Fruit fly (Drosophila melanogaster) whole organism, wandering third instar larva: ENCODE measurements around the gene CG31808.

Experiments
- Abd-B ChIP-seq: fragments of >200 bp; optimal IDR thresholded peaks from 2 replicates; lab custom pipeline; 2017; ENCODE audit warnings: missing biosample characterization, missing genetic modification characterization
- Dif ChIP-seq: fragments of 200-275, 200-300 bp; sonication (Bioruptor generic); optimal IDR thresholded peaks from 2 replicates; lab custom pipeline; 2018; ENCODE audit warnings: missing biosample characterization, missing genetic modification characterization; ENCODE audit not compliant: partially characterized antibody
- Hr78 ChIP-seq: fragments of >200 bp; optimal IDR thresholded peaks from 2 replicates; lab custom pipeline; 2017; ENCODE audit warnings: missing biosample characterization, missing genetic modification characterization
- N ChIP-seq: fragments of >200 bp; optimal IDR thresholded peaks from 2 replicates; lab custom pipeline; 2018; ENCODE audit warnings: missing biosample characterization, missing external identifiers, missing genetic modification characterization
- OdsH ChIP-seq: fragments of 200-800 bp; sonication (Bioruptor generic); optimal IDR thresholded peaks from 2 replicates; lab custom pipeline; 2016; ENCODE audit warnings: missing biosample characterization, mild to moderate bottlenecking, missing genetic modification characterization
- brk ChIP-seq: fragments of 200-800 bp; sonication (Bioruptor generic); optimal IDR thresholded peaks from 2 replicates; lab custom pipeline; 2016; ENCODE audit warnings: missing biosample characterization, mild to moderate bottlenecking, missing genetic modification characterization
- dmrt93B ChIP-seq: fragments of 200-800 bp; sonication (Bioruptor generic); optimal IDR thresholded peaks from 2 replicates; lab custom pipeline; 2018; ENCODE audit warnings: missing biosample characterization, mild to moderate bottlenecking, missing genetic modification characterization
- h ChIP-seq: fragments of 200-800 bp; sonication (Bioruptor generic); optimal IDR thresholded peaks from 3 replicates; lab custom pipeline; 2016; ENCODE audit warnings: missing biosample characterization, mild to moderate bottlenecking, missing genetic modification characterization

dm6 chr2L:16706882-16707775, 8.9 kb downstream of the CG31808 start:
- no peak for TF ChIP-seq h (GFP tag; lab: Kevin White, UChicago)
- TF ChIP-seq brk (GFP tag; lab: Kevin White, UChicago): no peak
- no peak for TF ChIP-seq dmrt93B
- no peak for TF ChIP-seq Abd-B (GFP tag; lab: Kevin White, UChicago)
- no peak for TF ChIP-seq N (GFP tag; lab: Kevin White, UChicago)
- no peak for TF ChIP-seq OdsH (GFP tag; lab: Kevin White, UChicago)
- TF ChIP-seq Hr78 (GFP tag; lab: Kevin White, UChicago): no peak
- no peak for TF ChIP-seq Dif (GFP tag; lab: Kevin White, UChicago)
